Worm (Caenorhabditis elegans) whole organism, L3 larva: ENCODE data around the gene K08E4.7.

ENCODE experiments used
- ZK546.5 ChIP-seq: sonication (generic microtip); optimal IDR thresholded peaks from 2 replicates; lab custom pipeline; 2017; ENCODE audit warnings: missing biosample characterization, missing genetic modification characterization
- ama-1 ChIP-seq: fragments of 150-350 bp; optimal IDR thresholded peaks from 2 replicates; lab custom pipeline; 2018
- ceh-16 ChIP-seq: sonication (generic microtip); optimal IDR thresholded peaks from 2 replicates; lab custom pipeline; 2017; ENCODE audit warnings: missing biosample characterization, missing genetic modification characterization
- ceh-28 ChIP-seq: fragments of 150-350 bp; optimal IDR thresholded peaks from 2 replicates; lab custom pipeline; 2014; ENCODE audit warnings: missing biosample characterization, missing genetic modification reagents, missing genetic modification characterization
- egl-27 ChIP-seq: sonication (generic microtip); optimal IDR thresholded peaks from 4 replicates; lab custom pipeline; 2017; ENCODE audit warnings: missing biosample characterization, missing genetic modification reagents, missing genetic modification characterization
- egl-5 ChIP-seq: fragments of 150-350 bp; optimal IDR thresholded peaks from 2 replicates; lab custom pipeline; 2017; ENCODE audit warnings: missing biosample characterization, missing genetic modification reagents, missing genetic modification characterization, inconsistent platforms
- elt-1 ChIP-seq: fragments of 150-350 bp; optimal IDR thresholded peaks from 2 replicates; lab custom pipeline; 2014; ENCODE audit warnings: missing biosample characterization, missing genetic modification characterization
- elt-3 ChIP-seq, 3 experiments: fragments of 150-350 bp in 1 of 3; sonication (generic microtip) in 2 of 3; optimal IDR thresholded peaks; 2 replicates in 2 of 3; 4 replicates in 1 of 3; lab custom pipeline; 2014 to 2017; ENCODE audit warnings: missing biosample characterization in 3 of 3, missing genetic modification characterization in 3 of 3
- eor-1 ChIP-seq, 2 experiments: fragments of 150-350 bp; optimal IDR thresholded peaks; 2 replicates each; lab custom pipeline; 2014 to 2018; ENCODE audit warnings: missing biosample characterization in 2 of 2, missing genetic modification characterization in 2 of 2
- fkh-2 ChIP-seq: fragments of 150-350 bp; optimal IDR thresholded peaks from 2 replicates; lab custom pipeline; 2014; ENCODE audit warnings: missing biosample characterization, missing genetic modification reagents, missing genetic modification characterization
- fos-1 ChIP-seq: fragments of 150-350 bp; optimal IDR thresholded peaks from 2 replicates; lab custom pipeline; 2014; ENCODE audit warnings: missing biosample characterization, missing genetic modification characterization
- hmg-11 ChIP-seq: sonication (generic microtip); optimal IDR thresholded peaks from 2 replicates; lab custom pipeline; 2016; ENCODE audit warnings: missing genetic modification characterization, missing compliant biosample characterization
- lin-15B ChIP-seq: fragments of 150-350 bp; optimal IDR thresholded peaks from 2 replicates; lab custom pipeline; 2014; ENCODE audit warnings: missing biosample characterization, missing genetic modification characterization
- lin-39 ChIP-seq: fragments of 150-350 bp; optimal IDR thresholded peaks from 2 replicates; lab custom pipeline; 2018; ENCODE audit warnings: missing biosample characterization, missing genetic modification reagents, missing genetic modification characterization
- lsy-12 ChIP-seq: sonication (generic microtip); optimal IDR thresholded peaks from 2 replicates; lab custom pipeline; 2016; ENCODE audit warnings: mild to moderate bottlenecking, missing genetic modification characterization, missing compliant biosample characterization
- mml-1 ChIP-seq: fragments of 150-350 bp; sonication (generic microtip); optimal IDR thresholded peaks from 3 replicates; lab custom pipeline; 2014; ENCODE audit warnings: missing biosample characterization, missing genetic modification characterization
- nfya-1 ChIP-seq: sonication (generic microtip); optimal IDR thresholded peaks from 2 replicates; lab custom pipeline; 2017; ENCODE audit warnings: missing genetic modification characterization, mild to moderate bottlenecking, missing compliant biosample characterization, antibody characterized with exemption, moderate library complexity; ENCODE audit not compliant: insufficient read depth
- nhr-12 ChIP-seq: fragments of 150-350 bp; optimal IDR thresholded peaks from 2 replicates; lab custom pipeline; 2014; ENCODE audit warnings: missing biosample characterization, missing genetic modification characterization
- nhr-23 ChIP-seq: fragments of 150-350 bp; optimal IDR thresholded peaks from 2 replicates; lab custom pipeline; 2014; ENCODE audit warnings: missing biosample characterization, missing genetic modification reagents, missing genetic modification characterization
- nhr-237 ChIP-seq: fragments of 150-350 bp; optimal IDR thresholded peaks from 2 replicates; lab custom pipeline; 2014; ENCODE audit warnings: missing biosample characterization, missing genetic modification characterization
- nhr-25 ChIP-seq: sonication (generic microtip); optimal IDR thresholded peaks from 2 replicates; lab custom pipeline; 2017; ENCODE audit warnings: missing biosample characterization, missing genetic modification characterization
- nhr-28 ChIP-seq: fragments of 150-350 bp; optimal IDR thresholded peaks from 2 replicates; lab custom pipeline; 2014; ENCODE audit warnings: missing biosample characterization, missing genetic modification characterization
- nhr-67 ChIP-seq: fragments of 150-350 bp; optimal IDR thresholded peaks from 2 replicates; lab custom pipeline; 2014; ENCODE audit warnings: missing biosample characterization, missing genetic modification characterization
- nhr-76 ChIP-seq: fragments of 150-350 bp; sonication (generic microtip); optimal IDR thresholded peaks from 5 replicates; lab custom pipeline; 2014; ENCODE audit warnings: missing biosample characterization, missing genetic modification characterization
- nhr-77 ChIP-seq: fragments of 150-350 bp; optimal IDR thresholded peaks from 2 replicates; lab custom pipeline; 2014; ENCODE audit warnings: missing biosample characterization, missing genetic modification characterization
- pha-4 ChIP-seq: fragments of 150-350 bp; optimal IDR thresholded peaks from 2 replicates; lab custom pipeline; 2014; ENCODE audit warnings: missing biosample characterization, missing genetic modification reagents, missing genetic modification characterization
- pqm-1 ChIP-seq: fragments of 150-350 bp; optimal IDR thresholded peaks from 2 replicates; lab custom pipeline; 2017; ENCODE audit warnings: missing biosample characterization, missing genetic modification characterization, inconsistent platforms
- sea-2 ChIP-seq: fragments of 150-350 bp; sonication (generic microtip); optimal IDR thresholded peaks from 4 replicates; lab custom pipeline; 2014; ENCODE audit warnings: missing biosample characterization, missing genetic modification reagents, missing genetic modification characterization
- tbx-2 ChIP-seq: sonication (generic microtip); optimal IDR thresholded peaks from 2 replicates; lab custom pipeline; 2016; ENCODE audit warnings: mild to moderate bottlenecking, missing genetic modification characterization, missing compliant biosample characterization
- unc-39 ChIP-seq: sonication (generic microtip); optimal IDR thresholded peaks from 4 replicates; lab custom pipeline; 2017; ENCODE audit warnings: missing biosample characterization, missing genetic modification characterization
- unc-62 ChIP-seq: fragments of 150-350 bp; sonication (generic microtip); optimal IDR thresholded peaks from 4 replicates; lab custom pipeline; 2014; ENCODE audit warnings: missing biosample characterization, missing genetic modification reagents, missing genetic modification characterization
- ztf-4 ChIP-seq: fragments of 150-350 bp; optimal IDR thresholded peaks from 2 replicates; lab custom pipeline; 2014; ENCODE audit warnings: missing biosample characterization, missing genetic modification characterization

K08E4.7 gene

DNA sequence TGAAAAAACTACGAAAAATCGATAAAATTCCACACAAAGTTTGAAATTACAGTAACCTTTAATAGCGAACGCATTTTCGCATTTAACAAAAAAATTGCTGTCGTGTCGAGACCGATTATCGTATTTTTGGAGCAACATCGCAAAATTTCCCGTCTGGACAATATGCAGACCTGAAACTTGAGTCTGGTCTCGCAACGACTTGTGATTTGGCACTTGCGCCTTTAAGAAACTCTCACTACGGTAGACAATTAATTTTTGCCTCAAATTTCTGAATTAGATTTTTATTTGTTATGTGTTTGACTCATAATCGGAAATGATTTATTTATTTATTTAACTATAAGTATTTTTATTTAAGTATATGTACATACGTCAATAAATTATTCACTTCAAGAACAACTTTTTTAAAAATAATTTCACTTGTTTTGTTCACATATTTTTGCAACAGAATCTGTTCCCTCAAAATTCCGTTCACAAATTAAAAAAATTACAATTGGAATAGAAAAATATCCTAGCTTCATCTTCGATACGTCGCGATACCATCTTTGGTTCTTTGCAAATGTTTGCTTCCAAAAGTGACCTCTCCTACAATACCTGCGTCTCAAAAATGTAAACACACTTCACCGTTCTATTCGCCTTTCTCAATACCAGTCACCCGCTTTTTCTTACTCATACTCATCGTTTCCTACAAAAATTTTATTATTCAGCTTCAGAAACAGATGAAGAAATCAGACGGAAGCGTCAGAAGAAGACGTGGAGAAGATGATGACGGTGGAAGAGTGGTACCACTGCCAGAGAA lies 27.8 kb upstream of the K08E4.7 start, which contains the start of gene T12G3.4:
TSS of gene T12G3.4 (plus strand) at position 705 of the 796 bp plus-strand sequence.
- TF ChIP-seq pha-4 (tag; lab: Kevin White, UChicago) (peak; percentile 90), sea-2 (no peak)

DNA sequence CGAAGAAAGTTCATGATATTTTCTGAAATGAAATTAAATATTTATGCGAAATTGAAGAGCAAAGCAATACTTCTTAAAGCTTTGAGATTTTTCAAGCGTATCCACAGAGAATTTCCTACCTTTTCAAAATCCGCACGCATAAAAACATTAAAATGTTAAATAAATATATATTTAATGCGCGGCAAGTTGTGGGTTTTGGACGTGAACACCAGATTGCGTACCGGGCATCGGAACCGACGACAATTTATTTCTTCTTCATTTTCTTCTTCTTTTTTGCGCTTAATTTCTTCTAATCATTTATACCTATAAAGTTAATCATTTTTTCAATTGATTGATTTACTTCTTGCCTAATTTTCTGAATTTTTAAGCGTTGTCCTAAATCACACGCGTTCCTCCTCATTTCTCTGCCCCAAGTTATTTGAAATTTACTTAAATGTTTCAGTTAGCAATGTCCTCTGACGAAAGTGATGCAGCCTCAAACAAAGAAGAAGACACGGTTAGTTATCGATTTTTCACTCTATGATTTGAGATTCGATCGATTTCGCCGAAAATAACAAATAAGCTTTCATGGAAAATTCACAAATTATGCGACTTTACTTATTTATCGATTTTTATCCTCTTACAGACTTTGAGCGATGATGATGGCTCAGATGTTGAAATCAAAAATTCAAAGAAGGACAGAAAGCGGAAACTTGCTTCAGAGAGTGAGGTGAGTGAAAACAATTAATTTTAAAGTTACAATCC lies 24.4 kb upstream of the K08E4.7 start, which contains the start of the genes bre-5 and spt-5:
TSS of gene bre-5 (minus strand) at position 167 of the 744 bp plus-strand sequence.
TSS of gene spt-5 (plus strand) at position 443 of the 744 bp plus-strand sequence.
- peak; percentile 47 for TF ChIP-seq hmg-11 (tag; lab: Kevin White, UChicago)
- TF ChIP-seq nhr-23 (tag; lab: Kevin White, UChicago): peak; percentile 21
- peak; percentile 64 for TF ChIP-seq pha-4 (tag; lab: Kevin White, UChicago)
- TF ChIP-seq unc-62: no peak
- TF ChIP-seq lin-15B: peak; percentile 36
- no peak for TF ChIP-seq eor-1 (tag; optimal IDR thresholded peaks at IDR 0.05; lab: Kevin White, UChicago)
- no peak for TF ChIP-seq ZK546.5 (tag; lab: Kevin White, UChicago)
- peak; percentile 35 for TF ChIP-seq ceh-28 (tag; lab: Kevin White, UChicago)
- no peak for TF ChIP-seq tbx-2 (tag; lab: Kevin White, UChicago)
- no peak for TF ChIP-seq nhr-12 (tag; lab: Kevin White, UChicago)
- no peak for TF ChIP-seq egl-5 (tag; lab: Kevin White, UChicago)
- TF ChIP-seq, all 47 proteins: peak for 5

DNA sequence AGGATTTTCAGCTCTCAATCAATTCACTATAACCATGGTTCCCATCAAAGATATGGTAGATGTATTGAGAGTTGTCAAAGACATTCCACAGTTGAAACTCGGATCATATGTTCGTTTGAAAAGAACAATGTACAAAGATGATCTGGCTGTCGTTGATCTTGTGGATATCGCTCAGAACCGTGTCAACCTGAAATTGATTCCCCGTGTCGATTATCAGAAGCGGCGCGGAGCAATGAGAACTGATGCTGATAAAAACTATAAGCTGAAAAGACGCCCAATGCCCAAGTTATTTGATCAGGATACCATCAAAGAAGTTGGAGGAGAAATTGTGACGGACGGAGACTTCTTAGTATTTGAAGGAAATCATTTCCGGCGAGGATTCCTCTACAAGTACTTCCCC lies 23.1 kb upstream of the K08E4.7 start:
- TF ChIP-seq ztf-4 (tag; lab: Kevin White, UChicago) (no peak), ceh-16 (no peak)

DNA sequence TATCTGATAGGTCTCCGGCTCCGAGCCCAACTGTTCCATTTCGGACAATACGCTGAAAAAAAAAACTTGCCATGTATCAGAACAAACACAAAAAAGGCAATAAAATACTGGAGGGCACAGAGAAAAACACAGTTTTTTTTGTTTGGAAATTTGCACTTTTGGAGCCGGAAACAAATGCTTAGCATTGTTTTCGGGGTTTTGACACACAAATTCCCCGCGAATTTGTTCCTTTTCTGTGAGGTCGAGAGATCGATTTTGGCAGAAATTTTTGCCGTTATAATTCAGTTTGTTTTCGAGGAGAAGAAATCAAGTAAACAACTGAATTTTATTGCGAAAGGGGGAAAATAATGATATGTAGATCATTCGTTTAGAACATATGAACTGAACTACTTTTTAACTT lies 19.0 kb upstream of the K08E4.7 start, which contains the start of gene K08E4.2:
TSS of gene K08E4.2 (minus strand) at position 54 of the 400 bp plus-strand sequence.
- TF ChIP-seq ama-1 (lab: Kevin White, UChicago) (no peak), nhr-67 (tag; lab: Kevin White, UChicago) (no peak), ztf-4 (tag; lab: Kevin White, UChicago) (no peak), nhr-76 (no peak), nfya-1 (tag; lab: Kevin White, UChicago) (no peak), egl-27 (tag; lab: Kevin White, UChicago) (no peak), nhr-28 (tag; lab: Kevin White, UChicago) (no peak), sea-2 (no peak)

DNA sequence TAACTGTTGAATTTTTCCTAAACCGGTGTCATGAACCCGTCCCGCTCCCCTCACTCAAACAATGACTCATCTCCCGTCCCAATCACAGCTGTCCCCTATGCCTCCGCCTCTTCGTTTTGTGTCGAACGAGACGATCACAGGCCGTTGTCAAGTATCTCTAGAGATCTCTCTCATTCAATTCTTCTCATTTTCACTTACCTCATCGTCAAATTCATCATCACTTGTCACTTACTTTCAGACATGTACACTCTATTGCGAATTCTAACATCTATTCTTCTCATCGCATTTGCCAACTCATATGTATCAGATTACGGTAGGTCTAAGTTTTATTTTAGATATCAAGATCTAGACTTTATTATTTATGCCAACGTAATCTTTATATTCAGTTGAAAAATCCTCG lies 18.1 kb upstream of the K08E4.7 start, which contains the start of gene K08E4.3:
TSS of gene K08E4.3 (plus strand) at position 235 of the 400 bp plus-strand sequence.
- TF ChIP-seq unc-62 (peak; percentile 33), nhr-28 (tag; lab: Kevin White, UChicago) (no peak), nfya-1 (tag; lab: Kevin White, UChicago) (peak; percentile 55), ZK546.5 (tag; lab: Kevin White, UChicago) (no peak), nhr-76 (no peak), elt-3 (tag; optimal IDR thresholded peaks at IDR 0.05; lab: Kevin White, UChicago) (no peak), nhr-23 (tag; lab: Kevin White, UChicago) (no peak)

DNA sequence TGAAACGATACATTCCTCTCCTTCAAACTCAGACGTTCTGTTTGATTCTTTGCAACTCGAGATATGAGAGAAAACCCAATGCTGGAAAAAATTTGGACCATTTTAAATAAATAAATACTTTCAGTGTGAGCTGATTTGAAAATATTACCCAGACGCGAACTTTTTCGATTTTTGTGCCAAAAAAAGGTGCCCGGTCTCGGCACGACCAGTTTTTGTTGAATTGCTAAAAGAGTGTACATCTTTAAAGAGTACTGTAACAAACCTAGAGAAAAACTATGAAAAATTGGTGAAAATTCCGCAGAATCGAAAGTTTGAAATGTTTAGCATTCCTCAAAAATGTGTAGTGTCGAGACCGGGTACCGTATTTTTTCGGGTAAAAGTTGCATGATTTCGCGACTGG lies 14.4 kb upstream of the K08E4.7 start, which contains the start of gene K08E4.8:
TSS of gene K08E4.8 (minus strand) at position 101 of the 400 bp plus-strand sequence.
- no peak for TF ChIP-seq fkh-2 (tag; lab: Kevin White, UChicago)

DNA sequence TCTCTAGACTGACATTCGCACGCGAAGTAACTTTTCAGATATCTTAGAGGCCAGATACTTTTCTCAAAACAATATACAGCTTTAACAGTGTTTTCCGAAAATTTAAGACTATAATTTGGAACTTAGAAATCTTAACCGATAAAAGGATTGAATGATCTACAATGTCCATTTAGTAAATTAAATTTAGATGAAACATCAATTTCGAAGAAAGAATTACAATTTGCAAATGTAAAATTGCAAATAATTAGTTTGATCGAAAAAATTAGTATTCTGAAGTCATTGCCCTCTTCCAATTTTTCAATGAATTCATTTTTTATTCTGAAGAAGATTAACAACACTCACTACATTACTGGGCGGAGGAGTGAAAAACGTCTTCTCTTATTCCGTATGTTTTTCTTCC lies 7.0 kb upstream of the K08E4.7 start, which contains the start of gene bath-37:
TSS of gene bath-37 (plus strand) at position 301 of the 400 bp plus-strand sequence.
- TF ChIP-seq nhr-25 (tag; lab: Kevin White, UChicago): no peak
- TF ChIP-seq ztf-4 (tag; lab: Kevin White, UChicago): no peak
- TF ChIP-seq pqm-1 (tag; lab: Kevin White, UChicago): no peak
- TF ChIP-seq lin-39 (tag; lab: Kevin White, UChicago): no peak
- no peak for TF ChIP-seq eor-1 (tag; optimal IDR thresholded peaks at IDR 0.05; lab: Kevin White, UChicago)
- no peak for TF ChIP-seq nhr-237
- TF ChIP-seq unc-62: no peak
- TF ChIP-seq elt-1 (tag; lab: Kevin White, UChicago): no peak
- TF ChIP-seq ceh-16: no peak
- TF ChIP-seq elt-3 (tag; optimal IDR thresholded peaks at IDR 0.05; lab: Kevin White, UChicago): no peak
- TF ChIP-seq fos-1: no peak
- TF ChIP-seq nhr-77 (tag; lab: Kevin White, UChicago): no peak
- no peak for TF ChIP-seq ama-1 (lab: Kevin White, UChicago)
- no peak for TF ChIP-seq hmg-11 (tag; lab: Kevin White, UChicago)
- TF ChIP-seq mml-1 (tag; lab: Kevin White, UChicago): no peak
- no peak for TF ChIP-seq tbx-2 (tag; lab: Kevin White, UChicago)
- TF ChIP-seq unc-39 (tag; lab: Kevin White, UChicago): no peak
- TF ChIP-seq lsy-12 (tag; lab: Kevin White, UChicago): no peak
- TF ChIP-seq nhr-76: no peak
- TF ChIP-seq, all 47 proteins: peak for 0
